Fruit fly (Drosophila melanogaster) whole organism, embryonic: Measurements from ENCODE around the gene SMC1.

Source experiments
- BEAF-32 ChIP-seq: fragments of 200-800 bp; sonication (Bioruptor generic); optimal IDR thresholded peaks from 3 replicates; lab custom pipeline; 2017; ENCODE audit warnings: missing biosample characterization, missing genetic modification characterization, mild to moderate bottlenecking, moderate library complexity, missing genetic modification reagents
- Blimp-1 ChIP-seq: fragments of 200-800 bp; sonication (Bioruptor generic); optimal IDR thresholded peaks from 3 replicates; lab custom pipeline; 2018; ENCODE audit warnings: missing biosample characterization, missing genetic modification characterization, mild to moderate bottlenecking, moderate library complexity, missing genetic modification reagents
- CG11504 ChIP-seq: fragments of 200-800 bp; sonication (Bioruptor generic); optimal IDR thresholded peaks from 3 replicates; lab custom pipeline; 2019; ENCODE audit warnings: missing biosample characterization, mild to moderate bottlenecking, missing genetic modification characterization, moderate library complexity
- CG12155 ChIP-seq: fragments of 200-800 bp; sonication (Bioruptor generic); optimal IDR thresholded peaks from 3 replicates; lab custom pipeline; 2016; ENCODE audit warnings: missing biosample characterization, missing genetic modification characterization
- CG13287 ChIP-seq: fragments of 200-800 bp; sonication (Bioruptor generic); IDR thresholded peaks from 2 replicates; pipeline ENCODE4 v1.3.6; 2022; ENCODE audit warnings: missing biosample characterization, missing genetic modification characterization; ENCODE audit not compliant: partially characterized antibody
- CG13296 ChIP-seq: fragments of 200-800 bp; sonication (Bioruptor generic); optimal IDR thresholded peaks from 3 replicates; lab custom pipeline; 2018; ENCODE audit warnings: missing biosample characterization, mild to moderate bottlenecking, missing genetic modification characterization
- CG13775 ChIP-seq: fragments of 200-800 bp; sonication (Bioruptor generic); optimal IDR thresholded peaks from 3 replicates; lab custom pipeline; 2017; ENCODE audit warnings: missing biosample characterization, mild to moderate bottlenecking, missing genetic modification characterization
- CG13894 ChIP-seq: fragments of 200-800 bp; sonication (Bioruptor generic); optimal IDR thresholded peaks from 3 replicates; lab custom pipeline; 2018; ENCODE audit warnings: missing biosample characterization, mild to moderate bottlenecking, missing genetic modification characterization, moderate library complexity
- CG17568 ChIP-seq: fragments of 200-800 bp; sonication (Bioruptor generic); optimal IDR thresholded peaks from 2 replicates; lab custom pipeline; 2018; ENCODE audit warnings: missing biosample characterization, mild to moderate bottlenecking, missing genetic modification characterization, moderate library complexity
- CG17912 ChIP-seq: fragments of 200-800 bp; sonication (Bioruptor generic); optimal IDR thresholded peaks from 2 replicates; lab custom pipeline; 2018; ENCODE audit warnings: missing biosample characterization, mild to moderate bottlenecking, missing genetic modification characterization
- CG18262 ChIP-seq: fragments of 200-800 bp; optimal IDR thresholded peaks from 3 replicates; lab custom pipeline; 2019; ENCODE audit warnings: missing biosample characterization, mild to moderate bottlenecking, missing genetic modification characterization, moderate library complexity
- CG18764 ChIP-seq: fragments of 200-800 bp; sonication (Bioruptor generic); optimal IDR thresholded peaks from 3 replicates; lab custom pipeline; 2016; ENCODE audit warnings: missing biosample characterization, missing genetic modification characterization
- CG3995 ChIP-seq: fragments of 200-800 bp; sonication (Bioruptor generic); optimal IDR thresholded peaks from 3 replicates; lab custom pipeline; 2016; ENCODE audit warnings: missing biosample characterization, missing genetic modification characterization
- CG5180 ChIP-seq: fragments of 200-800 bp; sonication (Bioruptor generic); optimal IDR thresholded peaks from 3 replicates; lab custom pipeline; 2017; ENCODE audit warnings: missing biosample characterization, missing genetic modification characterization, mild to moderate bottlenecking, moderate library complexity, missing genetic modification reagents
- CG5245 ChIP-seq: fragments of 200-800 bp; sonication (Bioruptor generic); optimal IDR thresholded peaks from 3 replicates; lab custom pipeline; 2016; ENCODE audit warnings: missing biosample characterization, missing genetic modification characterization
- CG7928 ChIP-seq: fragments of 200-800 bp; sonication (Bioruptor generic); optimal IDR thresholded peaks from 2 replicates; lab custom pipeline; 2017; ENCODE audit warnings: missing biosample characterization, mild to moderate bottlenecking, missing genetic modification characterization
- CG9437 ChIP-seq: fragments of 200-800 bp; sonication (Bioruptor generic); optimal IDR thresholded peaks from 2 replicates; lab custom pipeline; 2018; ENCODE audit warnings: missing biosample characterization, mild to moderate bottlenecking, missing genetic modification characterization
- CoRest ChIP-seq: fragments of 200-800 bp; sonication (Bioruptor generic); optimal IDR thresholded peaks from 3 replicates; lab custom pipeline; 2018; ENCODE audit warnings: missing biosample characterization, mild to moderate bottlenecking, missing genetic modification characterization, moderate library complexity
- D19A ChIP-seq: fragments of 200-800 bp; optimal IDR thresholded peaks from 3 replicates; lab custom pipeline; 2019; ENCODE audit warnings: missing biosample characterization, mild to moderate bottlenecking, missing genetic modification characterization, moderate library complexity
- Dp ChIP-seq: fragments of 200-800 bp; sonication (Bioruptor generic); optimal IDR thresholded peaks from 2 replicates; lab custom pipeline; 2018; ENCODE audit warnings: missing biosample characterization, mild to moderate bottlenecking, missing genetic modification characterization, moderate library complexity
- Fer1 ChIP-seq: fragments of 200-800 bp; sonication (Bioruptor generic); optimal IDR thresholded peaks from 2 replicates; lab custom pipeline; 2017; ENCODE audit warnings: missing biosample characterization, mild to moderate bottlenecking, missing genetic modification characterization
- Fer2 ChIP-seq: fragments of 200-800 bp; sonication (Bioruptor generic); optimal IDR thresholded peaks from 2 replicates; lab custom pipeline; 2018; ENCODE audit warnings: missing biosample characterization, mild to moderate bottlenecking, missing genetic modification characterization, moderate library complexity
- Fer3 ChIP-seq: fragments of 200-800 bp; sonication (Bioruptor generic); optimal IDR thresholded peaks from 2 replicates; lab custom pipeline; 2018; ENCODE audit warnings: missing biosample characterization, mild to moderate bottlenecking, missing genetic modification characterization, moderate library complexity
- HHEX ChIP-seq: fragments of 200-800 bp; sonication (Bioruptor generic); optimal IDR thresholded peaks from 3 replicates; lab custom pipeline; 2017; ENCODE audit warnings: missing biosample characterization, mild to moderate bottlenecking, missing genetic modification characterization, missing genetic modification reagents
- Hand ChIP-seq: fragments of 200-800 bp; sonication (Bioruptor generic); optimal IDR thresholded peaks from 2 replicates; lab custom pipeline; 2017; ENCODE audit warnings: mild to moderate bottlenecking, missing biosample characterization, missing genetic modification reagents, missing genetic modification characterization
- Kr ChIP-seq: fragments of 200-800 bp; sonication (Bioruptor generic); optimal IDR thresholded peaks from 2 replicates; lab custom pipeline; 2017; ENCODE audit warnings: missing biosample characterization, mild to moderate bottlenecking, missing genetic modification characterization
- Med ChIP-seq: fragments of 200-800 bp; sonication (Bioruptor generic); peaks from one replicate; lab custom pipeline; 2016; ENCODE audit warnings: missing biosample characterization, missing genetic modification characterization, mild to moderate bottlenecking, inconsistent platforms, moderate library complexity
- Mes4 ChIP-seq: fragments of 200-800 bp; sonication (Bioruptor generic); optimal IDR thresholded peaks from 2 replicates; lab custom pipeline; 2016; ENCODE audit warnings: missing biosample characterization, missing genetic modification characterization
- Myb ChIP-seq: fragments of 200-800 bp; sonication (Bioruptor generic); optimal IDR thresholded peaks from 2 replicates; lab custom pipeline; 2016; ENCODE audit warnings: missing biosample characterization, missing genetic modification characterization
- NfI ChIP-seq: fragments of 200-800 bp; sonication (Bioruptor generic); optimal IDR thresholded peaks from 3 replicates; lab custom pipeline; 2018; ENCODE audit warnings: missing biosample characterization, mild to moderate bottlenecking, missing genetic modification characterization, moderate library complexity
- Pdp1 ChIP-seq, 2 experiments: fragments of 200-800 bp; sonication (Bioruptor generic); optimal IDR thresholded peaks; 3 replicates each; lab custom pipeline; 2016; ENCODE audit warnings: missing biosample characterization in 2 of 2, missing genetic modification characterization in 2 of 2, mild to moderate bottlenecking in 1 of 2, moderate library complexity in 1 of 2
- Ravus ChIP-seq: fragments of 200-800 bp; sonication (Bioruptor generic); IDR thresholded peaks from 2 replicates; pipeline ENCODE4 v1.3.6; 2022; ENCODE audit warnings: missing biosample characterization, missing genetic modification characterization
- Xbp1 ChIP-seq: fragments of 200-800 bp; sonication (Bioruptor generic); optimal IDR thresholded peaks from 3 replicates; lab custom pipeline; 2016; ENCODE audit warnings: missing biosample characterization, mild to moderate bottlenecking, missing genetic modification characterization
- ap ChIP-seq: fragments of 200-800 bp; sonication (Bioruptor generic); IDR thresholded peaks from 2 replicates; pipeline ENCODE4 v1.3.6; 2022; ENCODE audit warnings: missing biosample characterization, missing genetic modification characterization
- caup ChIP-seq: fragments of 200-800 bp; sonication (Bioruptor generic); optimal IDR thresholded peaks from 3 replicates; lab custom pipeline; 2017; ENCODE audit warnings: missing biosample characterization, mild to moderate bottlenecking, missing genetic modification characterization, moderate library complexity; ENCODE audit not compliant: severe bottlenecking
- chinmo ChIP-seq: fragments of 200-800 bp; sonication (Bioruptor generic); IDR thresholded peaks from 4 replicates; pipeline ENCODE4 v1.3.6; 2022; ENCODE audit warnings: missing biosample characterization, missing genetic modification characterization; ENCODE audit not compliant: partially characterized antibody
- corto ChIP-seq: fragments of 200-800 bp; sonication (Bioruptor generic); optimal IDR thresholded peaks from 2 replicates; lab custom pipeline; 2016; ENCODE audit warnings: missing biosample characterization, mild to moderate bottlenecking, missing genetic modification characterization, moderate library complexity
- dmrt11E ChIP-seq: fragments of 200-800 bp; sonication (Bioruptor generic); optimal IDR thresholded peaks from 3 replicates; lab custom pipeline; 2018; ENCODE audit warnings: missing biosample characterization, mild to moderate bottlenecking, missing genetic modification characterization, moderate library complexity
- dmrt99B ChIP-seq: fragments of 200-800 bp; sonication (Bioruptor generic); optimal IDR thresholded peaks from 2 replicates; lab custom pipeline; 2018; ENCODE audit warnings: missing biosample characterization, mild to moderate bottlenecking, missing genetic modification characterization, moderate library complexity
- dysf ChIP-seq: fragments of 200-800 bp; sonication (Bioruptor generic); IDR thresholded peaks from 3 replicates; pipeline ENCODE4 v1.3.6; 2022; ENCODE audit warnings: missing biosample characterization, missing genetic modification characterization
- gcm ChIP-seq: fragments of 200-800 bp; sonication (Bioruptor generic); optimal IDR thresholded peaks from 2 replicates; lab custom pipeline; 2019; ENCODE audit warnings: missing biosample characterization, mild to moderate bottlenecking, missing genetic modification characterization, moderate library complexity
- gem ChIP-seq: fragments of 200-800 bp; sonication (Bioruptor generic); optimal IDR thresholded peaks from 2 replicates; lab custom pipeline; 2019; ENCODE audit warnings: missing biosample characterization, mild to moderate bottlenecking, missing genetic modification characterization, moderate library complexity
- gro ChIP-seq: fragments of 200-800 bp; sonication (Bioruptor generic); optimal IDR thresholded peaks from 2 replicates; lab custom pipeline; 2016; ENCODE audit warnings: missing biosample characterization, missing genetic modification characterization
- lbe ChIP-seq: fragments of 200-800 bp; sonication (Bioruptor generic); optimal IDR thresholded peaks from 2 replicates; lab custom pipeline; 2016; ENCODE audit warnings: missing biosample characterization, mild to moderate bottlenecking, missing genetic modification characterization
- p53 ChIP-seq: fragments of 200-800 bp; sonication (Bioruptor generic); optimal IDR thresholded peaks from 2 replicates; lab custom pipeline; 2016; ENCODE audit warnings: missing biosample characterization, missing genetic modification characterization
- trem ChIP-seq: fragments of 200-800 bp; optimal IDR thresholded peaks from 3 replicates; lab custom pipeline; 2019; ENCODE audit warnings: missing biosample characterization, mild to moderate bottlenecking, missing genetic modification characterization, moderate library complexity
- unpg ChIP-seq: fragments of 200-800 bp; sonication (Bioruptor generic); optimal IDR thresholded peaks from 3 replicates; lab custom pipeline; 2018; ENCODE audit warnings: missing biosample characterization, mild to moderate bottlenecking, missing genetic modification characterization, moderate library complexity
- zen2 ChIP-seq: fragments of 200-800 bp; sonication (Bioruptor generic); IDR thresholded peaks from 3 replicates; pipeline ENCODE4 v1.3.6; 2022; ENCODE audit warnings: missing biosample characterization, missing genetic modification characterization; ENCODE audit not compliant: partially characterized antibody

The SMC1 gene

dm6 chr3R:24106059-24106631, 48.1 kb downstream of the SMC1 start (continued):
- TF ChIP-seq CG13894 (tag; lab: Kevin White, UChicago), result no peak
- TF ChIP-seq corto, result peak; percentile 82
- TF ChIP-seq NfI (GFP tag; lab: Kevin White, UChicago), result peak; percentile 67
- TF ChIP-seq Fer3 (tag; lab: Kevin White, UChicago), result peak; percentile 52
- TF ChIP-seq CG3995 (GFP tag; lab: Kevin White, UChicago), result peak; percentile 56
- no peak for TF ChIP-seq CG13287 (GFP tag; lab: Robert Waterston, UW)
- TF ChIP-seq CG13296, result peak; percentile 46
- TF ChIP-seq p53, result peak; percentile 2
- no peak for TF ChIP-seq trem (tag; lab: Kevin White, UChicago)
- TF ChIP-seq Fer1 (GFP tag; lab: Kevin White, UChicago), result peak; percentile 76
- peak; percentile 28 for TF ChIP-seq CG13775 (GFP tag; lab: Kevin White, UChicago)
- peak; percentile 96 for TF ChIP-seq CG9437 (GFP tag; lab: Kevin White, UChicago)
- no peak for TF ChIP-seq chinmo (GFP tag; lab: Robert Waterston, UW)
- no peak for TF ChIP-seq Ravus (GFP tag; lab: Robert Waterston, UW)
- TF ChIP-seq zen2 (GFP tag; lab: Robert Waterston, UW), result no peak
- no peak for TF ChIP-seq BEAF-32 (GFP tag; lab: Kevin White, UChicago)
- peak; percentile 32 for TF ChIP-seq CG11504 (tag; lab: Kevin White, UChicago)
- peak; percentile 19 for TF ChIP-seq Fer2 (tag; lab: Kevin White, UChicago)
- TF ChIP-seq gcm, result peak; percentile 51
- no peak for TF ChIP-seq dysf (GFP tag; lab: Robert Waterston, UW)
- TF ChIP-seq lbe (GFP tag; lab: Kevin White, UChicago), result peak; percentile 86
- peak; percentile 42 for TF ChIP-seq CG18764 (GFP tag; lab: Kevin White, UChicago)
- peak; percentile 18 for TF ChIP-seq Mes4 (GFP tag; lab: Kevin White, UChicago)
- TF ChIP-seq gro, result peak; percentile 69
- no peak for TF ChIP-seq Myb (GFP tag; lab: Kevin White, UChicago)
- peak; percentile 18 for TF ChIP-seq CG12155 (GFP tag; lab: Kevin White, UChicago)
- peak; percentile 73 for TF ChIP-seq Xbp1 (GFP tag; lab: Kevin White, UChicago)
- peak; percentile 94 for TF ChIP-seq Med (GFP tag; lab: Kevin White, UChicago)
- TF ChIP-seq D19A (tag; lab: Kevin White, UChicago), result peak; percentile 35
- peak; percentile 28 for TF ChIP-seq HHEX (GFP tag; lab: Kevin White, UChicago)
- peak; percentile 4 for TF ChIP-seq CoRest (tag; lab: Kevin White, UChicago)
- TF ChIP-seq CG7928 (GFP tag; lab: Kevin White, UChicago), result peak; percentile 5
- TF ChIP-seq gem, result peak; percentile 51
- TF ChIP-seq CG5180, result peak; percentile 16
- peak; percentile 50 for TF ChIP-seq CG5245 (GFP tag; lab: Kevin White, UChicago)
- peak; percentile 57 for TF ChIP-seq unpg
- peak; percentile 47 for TF ChIP-seq dmrt99B (tag; lab: Kevin White, UChicago)
- peak; percentile 73 for TF ChIP-seq CG17568 (GFP tag; lab: Kevin White, UChicago)
- peak; percentile 33 for TF ChIP-seq CG18262 (tag; lab: Kevin White, UChicago)
- TF ChIP-seq Blimp-1 (GFP tag; lab: Kevin White, UChicago), result peak; percentile 48
- TF ChIP-seq Kr, result no peak
- TF ChIP-seq ap, result no peak
- peak; percentile 27 for TF ChIP-seq dmrt11E
- peak; percentile 5 for TF ChIP-seq CG17912
- peak in 1 of 2 experiments; percentile 96 for TF ChIP-seq Pdp1 (GFP tag; optimal IDR thresholded peaks at IDR 0.05; lab: Kevin White, UChicago)
- TF ChIP-seq Dp, result peak; percentile 76
- TF ChIP-seq caup (GFP tag; lab: Kevin White, UChicago), result peak; percentile 43
- TF ChIP-seq Hand (GFP tag; lab: Kevin White, UChicago), result peak; percentile 35
